Fruit fly (Drosophila melanogaster): ENCODE data around the gene CG15169.

CG15169 gene

DNA sequence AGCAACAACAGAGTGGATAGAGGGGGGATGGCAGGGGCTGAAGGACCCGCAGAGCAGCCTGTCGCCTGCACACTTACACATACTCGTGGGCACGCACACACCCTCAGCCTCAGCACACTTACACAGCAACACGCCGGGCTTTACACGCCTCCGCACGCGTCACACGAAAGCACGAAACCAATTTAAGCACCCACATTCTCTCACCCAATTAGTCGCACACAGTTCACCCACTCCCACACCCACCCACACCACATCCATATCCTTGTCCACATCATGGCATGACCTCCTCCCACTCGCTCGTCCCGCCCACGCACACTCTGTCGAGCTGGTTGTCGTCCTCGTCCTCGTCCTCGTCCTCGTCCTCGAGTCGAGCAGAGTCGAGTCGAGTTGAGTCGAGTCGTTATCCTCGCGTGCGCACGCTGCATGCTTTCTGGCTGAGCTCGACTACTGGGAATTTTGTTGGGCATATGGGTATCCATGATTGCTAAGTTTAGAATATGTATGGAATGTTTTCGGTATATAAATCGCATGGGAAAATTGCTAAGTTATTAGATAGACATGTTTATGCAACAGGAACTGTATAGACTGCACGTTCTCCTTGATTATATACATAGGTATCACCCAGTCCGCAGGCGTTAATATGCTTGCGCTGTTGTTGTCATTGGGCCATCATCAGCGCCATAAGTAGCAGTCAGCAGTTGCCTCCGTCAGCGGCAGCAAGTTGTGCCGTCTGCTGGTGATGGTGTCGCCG, 21.2 kb downstream of the CG15169 start (continued):
- TF ChIP-seq CG32767 (GFP tag; IDR thresholded peaks at IDR 0.05) (peak; percentile 64; the same call in 1 of the 2 replicates), CG15601 (tag; optimal IDR thresholded peaks at IDR 0.05) (peak; percentile 69), ro (GFP tag; IDR thresholded peaks at IDR 0.05) (peak; percentile 60; the same call in 1 of the 2 replicates), CG14710 (tag; optimal IDR thresholded peaks at IDR 0.05) (peak; percentile 51), CG42726 (GFP tag; IDR thresholded peaks at IDR 0.05; ENCODE audit: partially characterized antibody) (no peak), exex (tag; optimal IDR thresholded peaks at IDR 0.05) (peak; percentile 53), CG7987 (GFP tag; optimal IDR thresholded peaks at IDR 0.05) (peak; percentile 54), CG33213 (GFP tag; optimal IDR thresholded peaks at IDR 0.05) (peak; percentile 48), CG1647 (GFP tag; optimal IDR thresholded peaks at IDR 0.05) (peak; percentile 66), Ada2b (GFP tag; IDR thresholded peaks at IDR 0.05) (peak; percentile 83), hb (GFP tag; IDR thresholded peaks at IDR 0.05; ENCODE audit: partially characterized antibody) (no peak), ham (GFP tag; IDR thresholded peaks at IDR 0.05) (peak; percentile 54; the same call in 1 of the 2 replicates), CG16779 (GFP tag; IDR thresholded peaks at IDR 0.05) (peak; percentile 10; the same call in 1 of the 2 replicates), GATAe (GFP tag; conservative IDR thresholded peaks at IDR 0.05) (0 out of 2 replicates have a peak, but pooled peaks have one; percentile 15), org-1 (GFP tag; optimal IDR thresholded peaks at IDR 0.05) (peak; percentile 87), HLH3B (GFP tag; IDR thresholded peaks at IDR 0.05) (peak; percentile 83), chm (GFP tag; IDR thresholded peaks at IDR 0.05) (peak; percentile 79), CG13296 (GFP tag; optimal IDR thresholded peaks at IDR 0.05) (peak; percentile 69), CG11560 (tag; IDR thresholded peaks at IDR 0.05) (peak; percentile 59; the same call in 2 of the 3 replicates), eve (GFP tag; optimal IDR thresholded peaks at IDR 0.05) (no peak), CG10147 (GFP tag; optimal IDR thresholded peaks at IDR 0.05) (peak; percentile 73), zf30C (GFP tag; optimal IDR thresholded peaks at IDR 0.05) (no peak), CG31224 (GFP tag; IDR thresholded peaks at IDR 0.05) (peak; percentile 70), vfl (GFP tag; optimal IDR thresholded peaks at IDR 0.05) (peak; percentile 64), CG8290 (GFP tag; optimal IDR thresholded peaks at IDR 0.05) (no peak), CG8290 (tag; optimal IDR thresholded peaks at IDR 0.05) (peak in 1 of 2 experiments; percentile 93), CG15479 (GFP tag; optimal IDR thresholded peaks at IDR 0.05) (no peak), CG1792 (GFP tag; optimal IDR thresholded peaks at IDR 0.05) (peak; percentile 71), CG4424 (GFP tag; optimal IDR thresholded peaks at IDR 0.05) (peak; percentile 66), BtbVII (GFP tag; optimal IDR thresholded peaks at IDR 0.05) (peak; percentile 78), CG31441 (GFP tag; IDR thresholded peaks at IDR 0.05) (peak; percentile 80), emc (GFP tag; optimal IDR thresholded peaks at IDR 0.05) (peak; percentile 44), CG18599 (GFP tag; optimal IDR thresholded peaks at IDR 0.05) (peak; percentile 96), CG12942 (GFP tag; optimal IDR thresholded peaks at IDR 0.05) (peak; percentile 73), jing (GFP tag; optimal IDR thresholded peaks at IDR 0.05) (peak; percentile 64), Atf3 (GFP tag; optimal IDR thresholded peaks at IDR 0.05) (peak; percentile 61), lilli (GFP tag; optimal IDR thresholded peaks at IDR 0.05) (peak; percentile 90), sd (tag; optimal IDR thresholded peaks at IDR 0.05) (peak; percentile 64), gce (GFP tag; IDR thresholded peaks at IDR 0.05) (peak; percentile 76), tap (tag; optimal IDR thresholded peaks at IDR 0.05) (peak; percentile 67), caup (GFP tag; optimal IDR thresholded peaks at IDR 0.05; ENCODE audit: severe bottlenecking) (peak; percentile 82), NC2α (GFP tag; optimal IDR thresholded peaks at IDR 0.05) (peak; percentile 46), cad (GFP tag; optimal IDR thresholded peaks at IDR 0.05) (no peak), gsb (GFP tag; IDR thresholded peaks at IDR 0.05) (peak; percentile 67), CG4617 (GFP tag; optimal IDR thresholded peaks at IDR 0.05; ENCODE audit: borderline replicate concordance) (peak; percentile 49), Oli (tag; optimal IDR thresholded peaks at IDR 0.05) (peak; percentile 84), CG15696 (tag; optimal IDR thresholded peaks at IDR 0.05) (no peak), Hr78 (GFP tag; optimal IDR thresholded peaks at IDR 0.05) (no peak), Tbp (GFP tag; optimal IDR thresholded peaks at IDR 0.05) (no peak)

All from whole organism, embryonic.